Fruit fly (Drosophila melanogaster): ENCODE data around the gene CG14072.

dm6 chr2L:10970134-10970533 lies 33.7 kb downstream of the CG14072 start, which contains the start of the genes Tmem214 and YL-1:
- TF ChIP-seq Pif1B (GFP tag; optimal IDR thresholded peaks at IDR 0.05): no peak
- TF ChIP-seq EcR (GFP tag; optimal IDR thresholded peaks at IDR 0.05): no peak
- TF ChIP-seq rn (GFP tag; IDR thresholded peaks at IDR 0.05): no peak
- no peak for TF ChIP-seq gl (tag; optimal IDR thresholded peaks at IDR 0.05)
- no peak for TF ChIP-seq CG10348 (GFP tag; IDR thresholded peaks at IDR 0.05)
- TF ChIP-seq CG13204 (GFP tag; optimal IDR thresholded peaks at IDR 0.05): no peak
- TF ChIP-seq CG9948 (tag; optimal IDR thresholded peaks at IDR 0.05): no peak

All from whole organism, pupa.